Worm (Caenorhabditis elegans): ENCODE results near the gene msp-33.

- TF ChIP-seq nhr-237 (tag; optimal IDR thresholded peaks at IDR 0.05) (no peak), lin-35 (GFP tag; optimal IDR thresholded peaks at IDR 0.05) (no peak), mdl-1 (tag; optimal IDR thresholded peaks at IDR 0.05) (no peak), pqm-1 (tag; optimal IDR thresholded peaks at IDR 0.05) (no peak), nhr-19 (GFP tag; conservative IDR thresholded peaks at IDR 0.05) (no peak), alr-1 (tag; optimal IDR thresholded peaks at IDR 0.05; ENCODE audit: borderline replicate concordance) (no peak), rnt-1 (tag; optimal IDR thresholded peaks at IDR 0.05) (no peak), lsy-2 (tag; optimal IDR thresholded peaks at IDR 0.05) (no peak)
Observed at ce11 chrII:4866045-4866444, 26.4 kb downstream of the msp-33 start.

Measured in whole organism, L1 larva.